Fruit fly (Drosophila melanogaster): ENCODE data around the gene p.

p gene

DNA sequence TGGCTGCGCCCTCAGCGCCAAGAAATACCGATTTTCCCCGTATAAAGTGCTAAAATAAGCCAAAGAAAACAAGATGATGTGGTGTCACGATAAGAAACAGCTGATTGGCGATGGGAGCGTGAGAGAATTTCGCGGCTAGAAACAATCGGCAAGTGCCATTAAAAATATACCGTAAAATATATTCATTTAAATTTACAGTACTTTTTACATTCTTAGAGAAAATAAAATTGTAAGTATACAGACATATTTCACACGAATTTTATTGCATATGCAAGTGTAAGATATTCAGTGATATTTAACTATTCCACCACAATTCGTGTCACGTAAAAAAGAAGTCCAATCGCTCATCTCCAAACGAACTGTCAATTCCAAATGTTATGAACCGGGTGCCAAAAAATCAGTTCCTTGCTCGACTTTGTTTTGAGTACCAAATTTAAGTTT is 6.1 kb upstream of the p start, which contains the start of the genes Unc50, CG11755 and CG8043 (continued):
- TF ChIP-seq gfzf (GFP tag; optimal IDR thresholded peaks at IDR 0.05) (peak; percentile 85), vfl (GFP tag; optimal IDR thresholded peaks at IDR 0.05) (peak; percentile 78), CG4617 (GFP tag; optimal IDR thresholded peaks at IDR 0.05; ENCODE audit: borderline replicate concordance) (peak; percentile 68), tup (GFP tag; optimal IDR thresholded peaks at IDR 0.05) (peak; percentile 7), CG9215 (GFP tag; IDR thresholded peaks at IDR 0.05) (peak; percentile 84), Dek (tag; optimal IDR thresholded peaks at IDR 0.05) (peak; percentile 59), emc (GFP tag; optimal IDR thresholded peaks at IDR 0.05) (peak; percentile 20), Fer2 (tag; optimal IDR thresholded peaks at IDR 0.05) (peak; percentile 63), D19B (GFP tag; optimal IDR thresholded peaks at IDR 0.05) (peak; percentile 24), Bteb2 (GFP tag; optimal IDR thresholded peaks at IDR 0.05) (peak; percentile 53), kni (GFP tag; optimal IDR thresholded peaks at IDR 0.05) (peak; percentile 52), CG4730 (GFP tag; IDR thresholded peaks at IDR 0.05) (peak; percentile 51), caup (GFP tag; optimal IDR thresholded peaks at IDR 0.05; ENCODE audit: severe bottlenecking) (peak; percentile 52), Awh (GFP tag; IDR thresholded peaks at IDR 0.05) (0 out of 2 replicates have a peak, but pooled peaks have one; percentile 25), Elba2 (GFP tag; optimal IDR thresholded peaks at IDR 0.05) (no peak), ato (GFP tag; IDR thresholded peaks at IDR 0.05; ENCODE audit: partially characterized antibody) (peak; percentile 74; the same call in 1 of the 2 replicates), CoRest (tag; optimal IDR thresholded peaks at IDR 0.05) (peak; percentile 89), Rx (GFP tag; IDR thresholded peaks at IDR 0.05) (peak; percentile 46; the same call in 1 of the 2 replicates), CG5953 (GFP tag; IDR thresholded peaks at IDR 0.05) (no peak), CG18619 (GFP tag; optimal IDR thresholded peaks at IDR 0.05) (peak; percentile 78), CG32772 (GFP tag; IDR thresholded peaks at IDR 0.05) (peak; percentile 64), CG9727 (GFP tag; optimal IDR thresholded peaks at IDR 0.05) (peak; percentile 82), HmgD (GFP tag; optimal IDR thresholded peaks at IDR 0.05) (peak; percentile 10), yki (optimal IDR thresholded peaks at IDR 0.05) (no peak), Myb (GFP tag; optimal IDR thresholded peaks at IDR 0.05) (peak; percentile 49), gsb-n (tag; optimal IDR thresholded peaks at IDR 0.05) (peak; percentile 69), Lpt (GFP tag; optimal IDR thresholded peaks at IDR 0.05) (no peak), MBD-R2 (GFP tag; IDR thresholded peaks at IDR 0.05) (peak; percentile 95), ase (GFP tag; IDR thresholded peaks at IDR 0.05) (no peak), CG33557 (GFP tag; optimal IDR thresholded peaks at IDR 0.05) (peak; percentile 79), HLH3B (GFP tag; IDR thresholded peaks at IDR 0.05) (peak; percentile 59; the same call in 1 of the 2 replicates), CG34422 (GFP tag; IDR thresholded peaks at IDR 0.05) (no peak), CG16815 (GFP tag; optimal IDR thresholded peaks at IDR 0.05) (peak; percentile 57), tap (tag; optimal IDR thresholded peaks at IDR 0.05) (peak; percentile 68), E2f2 (GFP tag; IDR thresholded peaks at IDR 0.05) (peak; percentile 47; the same call in 1 of the 2 replicates), CG6791 (GFP tag; IDR thresholded peaks at IDR 0.05; ENCODE audit: partially characterized antibody) (peak; percentile 92), CG15514 (GFP tag; optimal IDR thresholded peaks at IDR 0.05) (peak; percentile 96), Sox102F (GFP tag; optimal IDR thresholded peaks at IDR 0.05) (peak; percentile 67), CG1647 (GFP tag; optimal IDR thresholded peaks at IDR 0.05) (peak; percentile 67), nerfin-2 (GFP tag; IDR thresholded peaks at IDR 0.05; ENCODE audit: partially characterized antibody) (peak; percentile 88), CG8089 (GFP tag; optimal IDR thresholded peaks at IDR 0.05) (peak; percentile 47), CG14014 (GFP tag; IDR thresholded peaks at IDR 0.05) (peak; percentile 77), CG1832 (GFP tag; optimal IDR thresholded peaks at IDR 0.05) (no peak), CG8359 (GFP tag; optimal IDR thresholded peaks at IDR 0.05; ENCODE audit: borderline replicate concordance) (no peak), C15 (GFP tag; IDR thresholded peaks at IDR 0.05) (peak; percentile 16; the same call in 1 of the 3 replicates), lbe (GFP tag; optimal IDR thresholded peaks at IDR 0.05) (peak; percentile 79), CG10274 (GFP tag; optimal IDR thresholded peaks at IDR 0.05) (no peak), sisA (GFP tag; IDR thresholded peaks at IDR 0.05) (peak; percentile 73), CG11085 (GFP tag; IDR thresholded peaks at IDR 0.05) (peak; percentile 53; the same call in 1 of the 2 replicates), CG7372 (GFP tag; IDR thresholded peaks at IDR 0.05) (peak; percentile 59)

Measured in whole organism, embryonic.